Fruit fly (Drosophila melanogaster) whole organism, wandering third instar larva: ENCODE results near the gene CG4455.

Source experiments
- Abd-B ChIP-seq: fragments of >200 bp; optimal IDR thresholded peaks from 2 replicates; lab custom pipeline; 2017; ENCODE audit warnings: missing biosample characterization, missing genetic modification characterization
- CG32264 ChIP-seq: fragments of 200-800 bp; sonication (Bioruptor generic); optimal IDR thresholded peaks from 2 replicates; lab custom pipeline; 2016; ENCODE audit warnings: missing biosample characterization, missing genetic modification characterization
- CG9705 ChIP-seq: fragments of 200-800 bp; sonication (Bioruptor generic); optimal IDR thresholded peaks from 2 replicates; lab custom pipeline; 2018; ENCODE audit warnings: missing biosample characterization, mild to moderate bottlenecking, missing genetic modification characterization
- CrebA ChIP-seq: fragments of 200-800 bp; sonication (Bioruptor generic); optimal IDR thresholded peaks from 2 replicates; lab custom pipeline; 2016; ENCODE audit warnings: missing biosample characterization, mild to moderate bottlenecking, missing genetic modification characterization, borderline replicate concordance
- Dfd ChIP-seq: fragments of >200 bp; optimal IDR thresholded peaks from 2 replicates; lab custom pipeline; 2017; ENCODE audit warnings: missing biosample characterization, missing genetic modification characterization
- HLH106 ChIP-seq: fragments of 200-800 bp; optimal IDR thresholded peaks from 3 replicates; lab custom pipeline; 2019; ENCODE audit warnings: missing biosample characterization, mild to moderate bottlenecking, missing genetic modification characterization, moderate library complexity
- Hnf4 ChIP-seq: fragments of 200-800 bp; sonication (Bioruptor generic); optimal IDR thresholded peaks from 2 replicates; lab custom pipeline; 2016; ENCODE audit warnings: missing biosample characterization, mild to moderate bottlenecking, missing genetic modification characterization
- Hr78 ChIP-seq: fragments of >200 bp; optimal IDR thresholded peaks from 2 replicates; lab custom pipeline; 2017; ENCODE audit warnings: missing biosample characterization, missing genetic modification characterization
- Jra ChIP-seq: sonication (Bioruptor generic); optimal IDR thresholded peaks from 2 replicates; lab custom pipeline; 2016; ENCODE audit warnings: missing biosample characterization, missing genetic modification characterization
- Myc ChIP-seq: fragments of >200 bp; optimal IDR thresholded peaks from 2 replicates; lab custom pipeline; 2017
- N ChIP-seq: fragments of >200 bp; optimal IDR thresholded peaks from 2 replicates; lab custom pipeline; 2018; ENCODE audit warnings: missing biosample characterization, missing external identifiers, missing genetic modification characterization
- Rel ChIP-seq, 2 experiments: fragments of 200-800 bp; sonication (Bioruptor generic) in 1 of 2; optimal IDR thresholded peaks; 2 replicates in 1 of 2; 3 replicates in 1 of 2; lab custom pipeline; 2016 to 2019; ENCODE audit warnings: mild to moderate bottlenecking in 2 of 2, missing biosample characterization in 2 of 2, missing genetic modification characterization in 2 of 2, moderate library complexity in 1 of 2
- Sp1 ChIP-seq: fragments of 200-800 bp; sonication (Bioruptor generic); optimal IDR thresholded peaks from 3 replicates; lab custom pipeline; 2019; ENCODE audit warnings: missing biosample characterization, mild to moderate bottlenecking, missing genetic modification characterization, moderate library complexity
- brk ChIP-seq: fragments of 200-800 bp; sonication (Bioruptor generic); optimal IDR thresholded peaks from 2 replicates; lab custom pipeline; 2016; ENCODE audit warnings: missing biosample characterization, mild to moderate bottlenecking, missing genetic modification characterization
- dmrt93B ChIP-seq: fragments of 200-800 bp; sonication (Bioruptor generic); optimal IDR thresholded peaks from 2 replicates; lab custom pipeline; 2018; ENCODE audit warnings: missing biosample characterization, mild to moderate bottlenecking, missing genetic modification characterization
- foxo ChIP-seq, 2 experiments: fragments of 200-800 bp; sonication (Bioruptor generic); optimal IDR thresholded peaks; 2 replicates in 1 of 2; 3 replicates in 1 of 2; lab custom pipeline; 2016 to 2017; ENCODE audit warnings: missing biosample characterization in 2 of 2, missing genetic modification characterization in 2 of 2
- fru ChIP-seq: fragments of 200-800 bp; sonication (Bioruptor generic); optimal IDR thresholded peaks from 3 replicates; lab custom pipeline; 2016; ENCODE audit warnings: missing biosample characterization, mild to moderate bottlenecking, missing genetic modification characterization
- h ChIP-seq: fragments of 200-800 bp; sonication (Bioruptor generic); optimal IDR thresholded peaks from 3 replicates; lab custom pipeline; 2016; ENCODE audit warnings: missing biosample characterization, mild to moderate bottlenecking, missing genetic modification characterization
- jim ChIP-seq: fragments of 175-275, 200-325 bp; sonication (Bioruptor generic); optimal IDR thresholded peaks from 2 replicates; lab custom pipeline; 2016; ENCODE audit warnings: missing biosample characterization, mild to moderate bottlenecking, missing genetic modification characterization
- pan ChIP-seq: fragments of >200 bp; optimal IDR thresholded peaks from 2 replicates; lab custom pipeline; 2017
- psq ChIP-seq: fragments of 200-800 bp; sonication (Bioruptor generic); optimal IDR thresholded peaks from 3 replicates; lab custom pipeline; 2017; ENCODE audit warnings: missing biosample characterization, mild to moderate bottlenecking, missing genetic modification characterization, moderate library complexity
- rgr ChIP-seq: fragments of 200-800 bp; sonication (Bioruptor generic); optimal IDR thresholded peaks from 3 replicates; lab custom pipeline; 2016; ENCODE audit warnings: missing biosample characterization, mild to moderate bottlenecking, missing genetic modification characterization
- sage ChIP-seq: fragments of 200-800 bp; sonication (Bioruptor generic); optimal IDR thresholded peaks from 2 replicates; lab custom pipeline; 2016; ENCODE audit warnings: missing biosample characterization, mild to moderate bottlenecking, missing genetic modification characterization
- sv ChIP-seq: fragments of 200-800 bp; sonication (Bioruptor generic); optimal IDR thresholded peaks from 3 replicates; lab custom pipeline; 2016; ENCODE audit warnings: missing biosample characterization, missing genetic modification characterization
- tai ChIP-seq: sonication (Bioruptor generic); optimal IDR thresholded peaks from 2 replicates; lab custom pipeline; 2016; ENCODE audit warnings: missing biosample characterization, missing genetic modification characterization
- usp ChIP-seq: fragments of >200 bp; optimal IDR thresholded peaks from 2 replicates; lab custom pipeline; 2017; ENCODE audit warnings: missing biosample characterization, missing genetic modification characterization
- woc ChIP-seq: sonication (Bioruptor generic); optimal IDR thresholded peaks from 2 replicates; lab custom pipeline; 2016; ENCODE audit warnings: missing biosample characterization, mild to moderate bottlenecking, missing genetic modification characterization

Gene CG4455

dm6 chr2L:16351805-16352584 lies 739 bp upstream of the CG4455 start:
- TF ChIP-seq Dfd (peak; percentile 23), jim (GFP tag; lab: Kevin White, UChicago) (no peak)

- TF ChIP-seq Abd-B (GFP tag; lab: Kevin White, UChicago), result no peak
- no peak for TF ChIP-seq jim (GFP tag; lab: Kevin White, UChicago)
- no peak for TF ChIP-seq psq (GFP tag; lab: Kevin White, UChicago)
- TF ChIP-seq CrebA (GFP tag; lab: Kevin White, UChicago), result no peak
- TF ChIP-seq dmrt93B (GFP tag; lab: Kevin White, UChicago), result no peak
These were observed 1.0 kb downstream of the CG4455 start for dm6 chr2L:16353765-16354164.

dm6 chr2L:16356249-16357025 lies 3.7 kb downstream of the CG4455 start, which contains the start of gene CaBP1:
Gene CaBP1 (minus strand): TSS chr2L:16356735.
- TF ChIP-seq h (GFP tag; lab: Kevin White, UChicago), result peak; percentile 18
- TF ChIP-seq woc (GFP tag; lab: Kevin White, UChicago), result no peak
- no peak for TF ChIP-seq Abd-B (GFP tag; lab: Kevin White, UChicago)
- TF ChIP-seq Myc (lab: Kevin White, UChicago), result peak; percentile 61
- peak; percentile 50 for TF ChIP-seq brk
- TF ChIP-seq Hr78, result no peak
- no peak for TF ChIP-seq sage (GFP tag; lab: Kevin White, UChicago)
- TF ChIP-seq Hnf4, result peak; percentile 20
- TF ChIP-seq pan (lab: Kevin White, UChicago), result no peak
- peak; percentile 79 for TF ChIP-seq CrebA (GFP tag; lab: Kevin White, UChicago)
- no peak for TF ChIP-seq Rel (GFP tag; optimal IDR thresholded peaks at IDR 0.05; lab: Kevin White, UChicago)
- TF ChIP-seq Rel (tag; optimal IDR thresholded peaks at IDR 0.05; lab: Kevin White, UChicago), result peak; percentile 4
- TF ChIP-seq Jra, result peak; percentile 20

dm6 chr2L:16357865-16358264 lies 5.1 kb downstream of the CG4455 start:
- TF ChIP-seq rgr, result peak; percentile 22
- TF ChIP-seq HLH106, result peak; percentile 60
- peak; percentile 45 for TF ChIP-seq h (GFP tag; lab: Kevin White, UChicago)
- TF ChIP-seq fru (GFP tag; lab: Kevin White, UChicago), result peak; percentile 16
- no peak for TF ChIP-seq Myc (lab: Kevin White, UChicago)
- TF ChIP-seq foxo (GFP tag; optimal IDR thresholded peaks at IDR 0.05; lab: Kevin White, UChicago), result peak in 1 of 2 experiments; percentile 25
- TF ChIP-seq sage (GFP tag; lab: Kevin White, UChicago), result no peak

dm6 chr2L:16365603-16366002 lies 12.9 kb downstream of the CG4455 start, which contains the start of gene jhamt:
Gene jhamt (plus strand): TSS chr2L:16365903.
- no peak for TF ChIP-seq Abd-B (GFP tag; lab: Kevin White, UChicago)
- no peak for TF ChIP-seq woc (GFP tag; lab: Kevin White, UChicago)
- no peak for TF ChIP-seq Rel (GFP tag; optimal IDR thresholded peaks at IDR 0.05; lab: Kevin White, UChicago)
- TF ChIP-seq Rel (tag; optimal IDR thresholded peaks at IDR 0.05; lab: Kevin White, UChicago), result no peak

- TF ChIP-seq sv (no peak), CG9705 (GFP tag; lab: Kevin White, UChicago) (no peak), CG32264 (no peak), rgr (no peak), usp (GFP tag; lab: Kevin White, UChicago) (no peak), tai (GFP tag; lab: Kevin White, UChicago) (no peak)
These were observed 22.0 kb downstream of the CG4455 start for dm6 chr2L:16374691-16375090.

dm6 chr2L:16380973-16381372 lies 28.2 kb downstream of the CG4455 start:
- no peak for TF ChIP-seq dmrt93B (GFP tag; lab: Kevin White, UChicago)
- no peak for TF ChIP-seq N (GFP tag; lab: Kevin White, UChicago)
- TF ChIP-seq fru (GFP tag; lab: Kevin White, UChicago), result no peak
- no peak for TF ChIP-seq Hr78
- no peak for TF ChIP-seq jim (GFP tag; lab: Kevin White, UChicago)
- no peak for TF ChIP-seq HLH106
- TF ChIP-seq Sp1 (GFP tag; lab: Kevin White, UChicago), result no peak
- no peak for TF ChIP-seq woc (GFP tag; lab: Kevin White, UChicago)
